Worm (Caenorhabditis elegans): ENCODE data around the gene mex-1.
A peak's percentile ranks its signal among the peaks of the same experiment; 100 is the strongest.

Gene mex-1

DNA sequence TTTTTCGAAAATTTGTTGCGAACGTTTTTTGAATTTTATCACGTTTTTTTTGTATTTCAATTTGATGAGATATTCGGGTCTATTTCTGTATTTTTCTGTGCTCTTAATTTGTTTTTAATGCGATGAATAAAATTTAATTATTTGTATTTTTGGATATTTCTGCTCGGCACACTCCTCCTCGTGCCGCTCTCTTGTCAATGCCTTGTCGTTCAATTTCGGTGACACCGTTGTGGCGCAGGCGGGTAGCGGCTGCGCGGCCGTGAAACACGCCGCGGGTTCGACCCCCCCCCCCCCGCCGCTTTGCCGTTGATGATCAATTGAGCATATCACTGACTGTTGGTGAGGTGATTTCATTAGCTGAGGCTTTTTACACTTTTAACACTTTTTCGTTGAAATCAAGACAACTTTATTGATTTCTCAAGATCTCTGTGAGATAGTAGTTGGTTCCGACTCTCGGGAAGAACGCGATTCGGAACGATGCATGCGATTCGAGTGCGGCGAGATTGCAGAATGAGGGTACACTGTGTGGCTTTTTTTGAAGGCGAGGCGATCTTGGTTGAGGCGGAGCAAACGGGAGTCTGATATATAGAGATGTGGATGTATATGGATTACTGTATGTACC is 7.7 kb upstream of the mex-1 start (continued):
- peak; percentile 73 for TF ChIP-seq pha-4 (tag; optimal IDR thresholded peaks at IDR 0.05)
- peak; percentile 36 for TF ChIP-seq ceh-28 (tag; optimal IDR thresholded peaks at IDR 0.05)
- peak; percentile 16 for TF ChIP-seq lin-15B (tag; optimal IDR thresholded peaks at IDR 0.05)
- no peak for TF ChIP-seq nhr-67 (tag; optimal IDR thresholded peaks at IDR 0.05)
- TF ChIP-seq aly-2 (tag; optimal IDR thresholded peaks at IDR 0.05): no peak
- TF ChIP-seq elt-3 (tag; optimal IDR thresholded peaks at IDR 0.05): peak in 1 of 3 experiments; percentile 31
- TF ChIP-seq eor-1 (tag; optimal IDR thresholded peaks at IDR 0.05): no peak
- peak; percentile 12 for TF ChIP-seq nhr-23 (tag; optimal IDR thresholded peaks at IDR 0.05)
- peak; percentile 38 for TF ChIP-seq snpc-4 (tag; optimal IDR thresholded peaks at IDR 0.05)
- TF ChIP-seq ZK546.5 (tag; optimal IDR thresholded peaks at IDR 0.05): no peak
- TF ChIP-seq ztf-11 (tag; optimal IDR thresholded peaks at IDR 0.05): no peak
- peak; percentile 27 for TF ChIP-seq jun-1 (tag; optimal IDR thresholded peaks at IDR 0.05)
- no peak for TF ChIP-seq egl-27 (tag; optimal IDR thresholded peaks at IDR 0.05)
- peak; percentile 93 for TF ChIP-seq hmg-11 (tag; optimal IDR thresholded peaks at IDR 0.05)
- peak; percentile 22 for TF ChIP-seq ztf-4 (tag; optimal IDR thresholded peaks at IDR 0.05)
- TF ChIP-seq skn-1 (tag; optimal IDR thresholded peaks at IDR 0.05): no peak
- TF ChIP-seq elt-1 (tag; optimal IDR thresholded peaks at IDR 0.05): no peak
- TF ChIP-seq sea-2 (GFP tag; optimal IDR thresholded peaks at IDR 0.05): peak; percentile 66
- TF ChIP-seq fos-1 (tag; optimal IDR thresholded peaks at IDR 0.05): no peak
- TF ChIP-seq lin-39 (tag; optimal IDR thresholded peaks at IDR 0.05): peak; percentile 89

DNA sequence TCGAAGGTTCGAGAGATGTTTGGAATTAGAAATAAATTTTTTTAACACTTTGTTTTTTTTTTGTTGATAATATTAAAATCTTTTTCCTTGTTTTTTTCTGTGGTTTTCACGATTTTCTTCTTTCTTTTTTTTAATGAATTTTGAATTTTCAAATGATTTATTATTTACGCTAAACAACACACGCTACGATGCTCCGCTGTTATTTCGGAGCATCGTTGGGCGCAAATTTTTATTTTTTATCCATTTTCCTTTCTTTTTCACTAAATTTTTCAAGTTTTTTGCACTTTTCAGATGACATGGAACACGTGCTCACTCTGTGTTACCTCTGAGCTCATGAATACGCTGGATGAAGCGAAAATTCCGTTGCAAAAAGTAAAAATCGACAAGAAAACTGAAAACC is 6.4 kb upstream of the mex-1 start, which contains the start of the genes W03C9.1 and W03C9.2:
Gene W03C9.1, minus strand, starts transcription at position 46 of the 400 bp plus-strand sequence.
Gene W03C9.2, plus strand, starts transcription at position 286 of the 400 bp plus-strand sequence.
- TF ChIP-seq fos-1 (tag; optimal IDR thresholded peaks at IDR 0.05) (no peak), nhr-25 (tag; optimal IDR thresholded peaks at IDR 0.05) (no peak), lin-15B (tag; optimal IDR thresholded peaks at IDR 0.05) (peak; percentile 11), ztf-11 (tag; optimal IDR thresholded peaks at IDR 0.05) (no peak)

DNA sequence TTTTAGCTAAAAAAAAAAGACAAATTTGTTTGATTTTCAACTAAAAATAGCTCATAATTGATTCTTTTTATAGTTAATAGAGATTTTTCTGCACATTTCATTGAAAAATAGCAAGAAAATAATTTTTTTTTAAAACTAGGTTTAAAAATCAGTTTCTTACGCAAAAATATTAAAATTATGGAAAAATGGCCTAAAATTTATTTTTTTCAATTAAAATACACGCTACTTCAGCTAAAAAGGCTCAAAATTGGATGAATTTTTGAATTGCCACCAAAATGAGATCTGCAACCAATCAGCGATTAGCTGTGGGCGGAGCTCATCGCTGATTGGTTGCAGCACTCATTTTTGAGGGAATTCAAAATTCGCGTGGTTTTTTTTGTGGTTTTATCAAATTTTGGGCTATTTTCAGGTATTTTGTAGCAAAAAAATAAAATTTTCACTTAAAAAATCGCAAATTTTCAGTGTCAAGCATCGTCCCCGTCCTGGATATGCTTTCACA is 5.3 kb upstream of the mex-1 start:
- TF ChIP-seq ceh-16 (tag; optimal IDR thresholded peaks at IDR 0.05) (no peak), nfya-1 (tag; optimal IDR thresholded peaks at IDR 0.05; ENCODE audit: insufficient read depth) (peak; percentile 79)

DNA sequence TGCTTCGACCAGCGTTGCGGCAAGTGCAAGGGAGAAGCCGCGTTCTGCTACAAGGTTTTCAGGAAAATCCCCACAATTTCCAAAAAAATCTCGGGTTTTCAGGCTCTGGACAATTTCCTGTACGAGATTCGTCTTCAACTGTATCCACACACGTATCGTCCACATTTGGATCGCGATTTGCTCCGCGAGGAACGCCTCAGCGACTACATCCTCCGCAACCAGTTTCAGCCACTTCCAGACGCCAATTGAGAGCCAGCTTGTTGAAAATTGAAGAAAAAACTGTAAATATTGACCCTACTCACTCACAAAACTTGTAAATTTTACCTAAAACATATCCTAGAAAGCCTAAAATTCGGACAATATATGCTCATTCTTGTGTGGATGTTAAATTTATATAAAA is 3.6 kb upstream of the mex-1 start:
- TF ChIP-seq eor-1 (tag; optimal IDR thresholded peaks at IDR 0.05): no peak
- no peak for TF ChIP-seq ZK546.5 (tag; optimal IDR thresholded peaks at IDR 0.05)
- no peak for TF ChIP-seq nhr-23 (tag; optimal IDR thresholded peaks at IDR 0.05)
- TF ChIP-seq lsy-12 (tag; optimal IDR thresholded peaks at IDR 0.05): peak; percentile 10
- no peak for TF ChIP-seq fkh-2 (tag; optimal IDR thresholded peaks at IDR 0.05)
- TF ChIP-seq ama-1 (optimal IDR thresholded peaks at IDR 0.05): peak; percentile 65
- TF ChIP-seq unc-39 (tag; optimal IDR thresholded peaks at IDR 0.05): no peak
- no peak for TF ChIP-seq unc-62 (GFP tag; optimal IDR thresholded peaks at IDR 0.05)
- no peak for TF ChIP-seq aly-2 (tag; optimal IDR thresholded peaks at IDR 0.05)

DNA sequence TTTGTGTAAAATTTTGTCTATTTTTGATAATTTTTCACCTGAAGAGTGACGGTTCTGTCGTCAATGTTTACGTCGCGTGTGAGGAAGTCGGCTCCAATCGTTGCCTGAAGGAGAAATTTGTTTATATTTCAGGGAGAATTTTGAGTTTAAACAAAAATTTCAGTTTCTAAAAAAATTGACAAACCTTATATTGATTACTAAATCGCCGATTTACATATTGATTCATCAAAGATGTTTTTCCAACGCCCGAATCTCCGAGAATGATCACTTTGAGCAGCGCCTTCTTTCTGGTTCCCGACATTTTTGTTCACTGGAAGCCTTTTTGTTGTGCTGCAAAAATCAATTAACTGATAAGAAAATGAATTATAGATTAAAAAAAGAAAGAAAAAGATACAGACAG is 1.8 kb upstream of the mex-1 start, which contains the start of gene rab-7:
Gene rab-7, minus strand, starts transcription at position 330 of the 400 bp plus-strand sequence.
- TF ChIP-seq ama-1 (optimal IDR thresholded peaks at IDR 0.05) (peak; percentile 71), elt-2 (tag; optimal IDR thresholded peaks at IDR 0.05) (peak; percentile 37), ZK546.5 (tag; optimal IDR thresholded peaks at IDR 0.05) (no peak), pha-4 (tag; optimal IDR thresholded peaks at IDR 0.05) (peak; percentile 1), zag-1 (tag; optimal IDR thresholded peaks at IDR 0.05) (no peak), pqm-1 (tag; optimal IDR thresholded peaks at IDR 0.05) (peak; percentile 7)

DNA sequence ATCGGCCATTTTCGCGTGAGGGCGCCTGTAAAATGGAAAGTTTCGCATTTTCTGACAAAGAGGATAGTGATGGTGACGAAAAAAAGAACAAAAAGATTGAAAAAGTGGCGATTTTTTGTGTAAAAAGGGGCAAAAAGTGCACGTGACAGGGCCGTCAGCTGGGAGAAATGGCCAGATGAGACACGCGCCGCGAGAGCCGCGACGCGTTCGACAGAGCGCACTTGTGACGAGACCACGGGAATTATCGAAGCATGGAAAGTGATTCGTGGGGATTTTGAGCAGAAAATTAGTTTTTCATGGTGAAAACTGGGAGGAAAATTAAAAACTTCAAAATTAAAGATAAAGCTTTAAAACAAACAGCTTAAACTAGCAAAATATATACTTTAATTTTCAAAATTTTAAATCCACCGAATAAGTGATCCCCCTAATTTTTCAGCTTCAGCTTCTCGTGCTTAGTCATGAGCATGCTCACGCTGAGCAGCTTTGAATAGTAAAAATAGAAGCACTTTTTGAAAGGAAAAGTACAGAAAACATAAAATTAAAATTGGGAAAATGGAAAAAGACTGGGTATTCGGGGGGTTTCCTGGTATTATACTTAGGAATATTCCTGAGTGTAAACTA is 820 bp upstream of the mex-1 start, which contains the start of gene W03C9.5:
Gene W03C9.5, minus strand, starts transcription at position 38 of the 621 bp plus-strand sequence.
- TF ChIP-seq nhr-67 (tag; optimal IDR thresholded peaks at IDR 0.05) (no peak), elt-1 (tag; optimal IDR thresholded peaks at IDR 0.05) (peak; percentile 29), mml-1 (tag; optimal IDR thresholded peaks at IDR 0.05) (no peak), unc-39 (tag; optimal IDR thresholded peaks at IDR 0.05) (no peak), nhr-12 (tag; optimal IDR thresholded peaks at IDR 0.05) (no peak), fkh-10 (GFP tag; optimal IDR thresholded peaks at IDR 0.05) (peak; percentile 87), nhr-76 (tag; optimal IDR thresholded peaks at IDR 0.05) (peak; percentile 36), lin-15B (tag; optimal IDR thresholded peaks at IDR 0.05) (peak; percentile 98), elt-3 (tag; optimal IDR thresholded peaks at IDR 0.05) (peak in 1 of 3 experiments; percentile 63), tbx-2 (tag; optimal IDR thresholded peaks at IDR 0.05) (peak; percentile 54), ceh-9 (tag; optimal IDR thresholded peaks at IDR 0.05) (no peak), ceh-28 (tag; optimal IDR thresholded peaks at IDR 0.05) (peak; percentile 65), daf-12 (tag; optimal IDR thresholded peaks at IDR 0.05) (no peak), nhr-43 (tag; optimal IDR thresholded peaks at IDR 0.05; ENCODE audit: poor library complexity, severe bottlenecking) (peak; percentile 77), nhr-11 (tag; optimal IDR thresholded peaks at IDR 0.05) (peak; percentile 89), ceh-82 (tag; optimal IDR thresholded peaks at IDR 0.05) (peak; percentile 17), lin-39 (tag; optimal IDR thresholded peaks at IDR 0.05) (peak; percentile 95), jun-1 (tag; optimal IDR thresholded peaks at IDR 0.05) (peak; percentile 93)

Measured in whole organism, L3 larva.